Worm (Caenorhabditis elegans): ENCODE measurements around the gene ZK856.19.

ZK856.19 gene

DNA sequence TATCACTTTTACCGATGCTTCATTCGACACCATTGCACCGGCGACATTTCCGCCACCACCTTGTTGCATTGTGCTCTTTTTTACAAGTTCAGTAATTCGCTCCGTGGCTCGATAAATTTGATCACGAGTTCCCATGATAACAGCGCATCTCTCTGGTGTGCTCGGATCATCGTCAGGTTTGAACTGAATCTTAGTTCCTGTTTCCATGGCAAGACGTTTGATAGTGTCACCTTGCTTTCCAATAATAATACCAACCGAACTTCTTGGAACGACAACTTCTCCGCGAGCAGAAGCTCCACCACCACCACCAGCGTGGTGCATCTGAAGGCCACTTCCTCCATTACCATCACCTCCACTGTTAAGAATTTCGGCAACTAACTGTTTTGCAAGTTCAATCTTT, 32.5 kb upstream of the ZK856.19 start:
- TF ChIP-seq ceh-13 (GFP tag; optimal IDR thresholded peaks at IDR 0.05) (no peak), scrt-1 (GFP tag; IDR thresholded peaks at IDR 0.05) (no peak), hnd-1 (tag; optimal IDR thresholded peaks at IDR 0.05) (no peak)

ce11 chrV:10233330-10233729, 28.6 kb upstream of the ZK856.19 start, which contains the start of gene str-182:
Gene str-182 (minus strand): TSS chrV:10233430.
- TF ChIP-seq flt-1 (GFP tag; IDR thresholded peaks at IDR 0.05) (no peak), B0310.2 (tag; optimal IDR thresholded peaks at IDR 0.05) (no peak)

ce11 chrV:10230932-10231331, 26.2 kb upstream of the ZK856.19 start, which contains the start of gene fipr-6:
Gene fipr-6 (plus strand): TSS chrV:10231232.
- TF ChIP-seq ama-1 (optimal IDR thresholded peaks at IDR 0.05) (no peak), hmbx-1 (tag; optimal IDR thresholded peaks at IDR 0.05) (no peak)

- TF ChIP-seq B0310.2 (tag; optimal IDR thresholded peaks at IDR 0.05): no peak
- no peak for TF ChIP-seq F13C5.2 (tag; optimal IDR thresholded peaks at IDR 0.05)
- no peak for TF ChIP-seq ceh-36 (tag; optimal IDR thresholded peaks at IDR 0.05)
- no peak for TF ChIP-seq pes-1 (GFP tag; IDR thresholded peaks at IDR 0.05)
- no peak for TF ChIP-seq tra-4 (tag; optimal IDR thresholded peaks at IDR 0.05)
- no peak for TF ChIP-seq hmbx-1 (tag; optimal IDR thresholded peaks at IDR 0.05)
- TF ChIP-seq tbx-37 (GFP tag; conservative IDR thresholded peaks at IDR 0.05): no peak
- TF ChIP-seq aly-1 (tag; optimal IDR thresholded peaks at IDR 0.05): no peak
- TF ChIP-seq ets-7 (tag; optimal IDR thresholded peaks at IDR 0.05): no peak
- no peak for TF ChIP-seq ama-1 (optimal IDR thresholded peaks at IDR 0.05)
- TF ChIP-seq tbx-11 (GFP tag; IDR thresholded peaks at IDR 0.05): no peak
- TF ChIP-seq flt-1 (GFP tag; IDR thresholded peaks at IDR 0.05): no peak
- no peak for TF ChIP-seq ceh-13 (GFP tag; optimal IDR thresholded peaks at IDR 0.05)
Observed at ce11 chrV:10229222-10229879, 24.6 kb upstream of the ZK856.19 start, which contains the start of the genes pyt-1 and fipr-7. Gene pyt-1 (minus strand): TSS chrV:10229322. Gene fipr-7 (plus strand): TSS chrV:10229829.

DNA sequence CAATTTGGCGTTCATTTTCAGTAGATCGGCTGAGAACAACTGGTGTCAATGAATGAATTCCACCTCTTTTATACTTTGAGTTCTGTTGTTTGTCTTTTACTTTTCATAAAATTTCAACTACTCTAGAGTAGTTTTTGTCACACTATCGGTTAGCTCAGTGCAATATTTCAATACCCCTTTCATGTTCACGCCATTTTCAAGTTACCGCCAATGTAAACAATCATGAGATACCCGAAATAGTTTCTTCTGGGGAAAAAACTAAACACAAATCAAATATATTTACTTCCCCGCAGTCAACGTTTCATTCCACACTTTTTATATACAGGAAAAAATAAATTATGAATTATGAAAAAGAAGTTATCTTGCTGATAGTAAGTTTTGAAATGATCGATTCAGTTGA, 23.6 kb upstream of the ZK856.19 start, which contains the start of gene fipr-4:
Gene fipr-4 (minus strand): TSS at position 101 of the 400 bp plus-strand sequence.
- TF ChIP-seq tbx-37 (GFP tag; conservative IDR thresholded peaks at IDR 0.05) (no peak), hnd-1 (tag; optimal IDR thresholded peaks at IDR 0.05) (no peak), ceh-36 (tag; optimal IDR thresholded peaks at IDR 0.05) (no peak), tbx-11 (GFP tag; IDR thresholded peaks at IDR 0.05) (no peak), pes-1 (GFP tag; IDR thresholded peaks at IDR 0.05) (no peak), hmbx-1 (tag; optimal IDR thresholded peaks at IDR 0.05) (no peak), hmg-4 (GFP tag; optimal IDR thresholded peaks at IDR 0.05) (no peak), sea-1 (GFP tag; conservative IDR thresholded peaks at IDR 0.05) (no peak), B0310.2 (tag; optimal IDR thresholded peaks at IDR 0.05) (no peak), tra-4 (tag; optimal IDR thresholded peaks at IDR 0.05) (no peak), flt-1 (GFP tag; IDR thresholded peaks at IDR 0.05) (no peak), ets-7 (tag; optimal IDR thresholded peaks at IDR 0.05) (no peak), F13C5.2 (tag; optimal IDR thresholded peaks at IDR 0.05) (no peak), ceh-13 (GFP tag; optimal IDR thresholded peaks at IDR 0.05) (no peak), ama-1 (optimal IDR thresholded peaks at IDR 0.05) (no peak), scrt-1 (GFP tag; IDR thresholded peaks at IDR 0.05) (no peak), aly-1 (tag; optimal IDR thresholded peaks at IDR 0.05) (no peak)

DNA sequence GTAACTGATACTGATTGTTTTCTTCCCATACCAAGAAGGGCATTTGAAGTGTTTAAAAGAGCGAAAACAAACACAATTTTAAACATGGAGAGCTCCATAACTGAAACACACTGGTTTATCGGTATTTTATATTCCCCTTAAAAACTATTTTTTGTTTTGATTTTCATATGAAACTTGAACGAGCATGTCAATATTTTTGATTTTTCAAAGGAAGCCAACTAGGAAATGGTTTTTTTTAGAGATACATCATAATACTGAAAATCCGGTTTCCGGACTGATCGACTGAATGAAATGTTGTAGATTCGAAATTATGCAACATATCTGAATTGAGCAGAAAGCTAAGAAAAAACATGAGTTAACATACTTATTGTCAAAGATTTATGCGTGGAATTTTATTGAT, 22.6 kb upstream of the ZK856.19 start, which contains the start of gene ttr-19:
Gene ttr-19 (minus strand): TSS at position 101 of the 400 bp plus-strand sequence.
- no peak for TF ChIP-seq tra-4 (tag; optimal IDR thresholded peaks at IDR 0.05)
- TF ChIP-seq scrt-1 (GFP tag; IDR thresholded peaks at IDR 0.05): no peak
- TF ChIP-seq ceh-13 (GFP tag; optimal IDR thresholded peaks at IDR 0.05): no peak
- TF ChIP-seq pes-1 (GFP tag; IDR thresholded peaks at IDR 0.05): no peak
- no peak for TF ChIP-seq hmbx-1 (tag; optimal IDR thresholded peaks at IDR 0.05)
- no peak for TF ChIP-seq hmg-4 (GFP tag; optimal IDR thresholded peaks at IDR 0.05)
- TF ChIP-seq hnd-1 (tag; optimal IDR thresholded peaks at IDR 0.05): no peak

- TF ChIP-seq aly-1 (tag; optimal IDR thresholded peaks at IDR 0.05) (no peak), F13C5.2 (tag; optimal IDR thresholded peaks at IDR 0.05) (no peak), pes-1 (GFP tag; IDR thresholded peaks at IDR 0.05) (no peak), ets-7 (tag; optimal IDR thresholded peaks at IDR 0.05) (no peak), ama-1 (optimal IDR thresholded peaks at IDR 0.05) (no peak), ceh-36 (tag; optimal IDR thresholded peaks at IDR 0.05) (no peak)
Observed at ce11 chrV:10225610-10226009, 20.9 kb upstream of the ZK856.19 start, which contains the start of gene daf-36. Gene daf-36 (minus strand): TSS chrV:10225710.

DNA sequence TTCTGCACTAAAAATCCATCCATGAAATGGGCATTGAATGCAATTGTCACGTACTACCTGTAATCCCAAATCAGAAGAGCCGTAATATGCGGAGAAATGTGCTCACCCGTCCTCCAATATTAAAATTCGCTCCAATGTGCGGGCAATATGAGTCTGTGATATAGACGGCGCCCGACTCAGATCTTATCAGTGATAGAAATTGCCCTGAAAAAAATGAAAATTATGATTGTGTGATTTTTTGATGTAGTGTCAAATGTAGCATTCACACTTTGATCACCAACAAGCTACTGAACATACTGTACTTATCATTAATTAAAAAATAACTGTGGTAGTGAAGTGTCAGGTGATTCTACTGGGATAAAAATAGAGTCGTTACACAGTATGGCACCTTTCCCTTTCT, 19.9 kb upstream of the ZK856.19 start:
- TF ChIP-seq ceh-36 (tag; optimal IDR thresholded peaks at IDR 0.05): no peak
- TF ChIP-seq hmg-4 (GFP tag; optimal IDR thresholded peaks at IDR 0.05): no peak
- TF ChIP-seq ets-7 (tag; optimal IDR thresholded peaks at IDR 0.05): no peak
- no peak for TF ChIP-seq tbx-37 (GFP tag; conservative IDR thresholded peaks at IDR 0.05)
- TF ChIP-seq hmbx-1 (tag; optimal IDR thresholded peaks at IDR 0.05): no peak
- TF ChIP-seq scrt-1 (GFP tag; IDR thresholded peaks at IDR 0.05): no peak
- no peak for TF ChIP-seq sea-1 (GFP tag; conservative IDR thresholded peaks at IDR 0.05)
- no peak for TF ChIP-seq aly-1 (tag; optimal IDR thresholded peaks at IDR 0.05)
- TF ChIP-seq tra-4 (tag; optimal IDR thresholded peaks at IDR 0.05): no peak
- no peak for TF ChIP-seq F13C5.2 (tag; optimal IDR thresholded peaks at IDR 0.05)
- TF ChIP-seq hnd-1 (tag; optimal IDR thresholded peaks at IDR 0.05): no peak
- TF ChIP-seq ama-1 (optimal IDR thresholded peaks at IDR 0.05): no peak

Data from whole organism, early embryonic.